Worm (Caenorhabditis elegans) whole organism, young adult: ENCODE results near the gene ZK892.4.

Experiments
- B0019.2 ChIP-seq: fragments of 200-800 bp; sonication (Bioruptor generic); conservative IDR thresholded peaks from 2 replicates; pipeline ENCODE4 v1.3.6; 2022; ENCODE audit warnings: missing genetic modification reagents, missing genetic modification characterization, missing compliant biosample characterization
- C06A6.2 ChIP-seq: fragments of 200-800 bp; sonication (Bioruptor generic); conservative IDR thresholded peaks from 2 replicates; pipeline ENCODE4 v1.3.6; 2022; ENCODE audit warnings: missing genetic modification characterization, missing compliant biosample characterization
- F23B12.7 ChIP-seq: sonication (generic microtip); optimal IDR thresholded peaks from 2 replicates; lab custom pipeline; 2017; ENCODE audit warnings: missing genetic modification characterization, mild to moderate bottlenecking, missing compliant biosample characterization, antibody characterized with exemption, moderate library complexity; ENCODE audit not compliant: insufficient read depth
- F52B5.7 ChIP-seq: sonication (generic microtip); optimal IDR thresholded peaks from 2 replicates; lab custom pipeline; 2016; ENCODE audit warnings: mild to moderate bottlenecking, missing genetic modification characterization, missing compliant biosample characterization
- F57C9.4 ChIP-seq: sonication (generic microtip); optimal IDR thresholded peaks from 2 replicates; lab custom pipeline; 2017; ENCODE audit warnings: mild to moderate bottlenecking, missing genetic modification characterization, missing compliant biosample characterization
- K12H6.12 ChIP-seq: fragments of 200-800 bp; sonication (Bioruptor generic); optimal IDR thresholded peaks from 2 replicates; lab custom pipeline; 2018; ENCODE audit warnings: mild to moderate bottlenecking, missing genetic modification characterization, missing compliant biosample characterization
- Y79H2A.3 ChIP-seq: fragments of 200-800 bp; sonication (Bioruptor generic); conservative IDR thresholded peaks from 2 replicates; pipeline ENCODE4 v1.3.6; 2022; ENCODE audit warnings: missing genetic modification reagents, missing genetic modification characterization, missing compliant biosample characterization
- athp-1 ChIP-seq: sonication (generic microtip); optimal IDR thresholded peaks from 2 replicates; lab custom pipeline; 2017; ENCODE audit warnings: mild to moderate bottlenecking, missing genetic modification characterization, missing compliant biosample characterization
- attf-3 ChIP-seq: fragments of 200-800 bp; sonication (Bioruptor generic); conservative IDR thresholded peaks from 2 replicates; pipeline ENCODE4 v1.3.6; 2022; ENCODE audit warnings: missing genetic modification reagents, missing genetic modification characterization, missing compliant biosample characterization
- attf-6 ChIP-seq: fragments of 200-800 bp; sonication (Bioruptor generic); IDR thresholded peaks from 2 replicates; pipeline ENCODE4 v1.3.6; 2022; ENCODE audit warnings: missing genetic modification reagents, missing genetic modification characterization, missing compliant biosample characterization
- ccch-3 ChIP-seq: fragments of 200-800 bp; sonication (Bioruptor generic); optimal IDR thresholded peaks from 2 replicates; lab custom pipeline; 2018; ENCODE audit warnings: mild to moderate bottlenecking, missing genetic modification characterization, missing compliant biosample characterization
- cebp-1 ChIP-seq, 2 experiments: fragments of 200-800 bp in 1 of 2; sonication (Bioruptor generic) in 1 of 2; sonication (generic microtip) in 1 of 2; IDR thresholded peaks in 1 of 2; optimal IDR thresholded peaks in 1 of 2; 2 replicates each; pipeline versions ENCODE4 v1.3.6 to Lab custom; 2017 to 2022; ENCODE audit warnings: missing compliant biosample characterization in 2 of 2, missing genetic modification characterization in 2 of 2, mild to moderate bottlenecking in 1 of 2, missing genetic modification reagents in 1 of 2, moderate library complexity in 1 of 2
- ceh-27 ChIP-seq: fragments of 200-800 bp; sonication (Bioruptor generic); optimal IDR thresholded peaks from 2 replicates; lab custom pipeline; 2018; ENCODE audit warnings: mild to moderate bottlenecking, missing genetic modification characterization, moderate library complexity, missing compliant biosample characterization
- dox-1 ChIP-seq: fragments of 200-800 bp; sonication (Bioruptor generic); IDR thresholded peaks from 2 replicates; pipeline ENCODE4 v1.3.6; 2022; ENCODE audit warnings: missing genetic modification reagents, missing genetic modification characterization, missing compliant biosample characterization
- efl-1 ChIP-seq: fragments of 150-350 bp; optimal IDR thresholded peaks from 2 replicates; lab custom pipeline; 2014; ENCODE audit warnings: missing biosample characterization, missing genetic modification reagents, missing genetic modification characterization
- egrh-3 ChIP-seq: fragments of 200-800 bp; sonication (Bioruptor generic); IDR thresholded peaks from 2 replicates; pipeline ENCODE4 v1.3.6; 2022; ENCODE audit warnings: missing genetic modification reagents, missing genetic modification characterization, missing compliant biosample characterization
- gei-17 ChIP-seq: fragments of 200-800 bp; sonication (Bioruptor generic); optimal IDR thresholded peaks from 2 replicates; lab custom pipeline; 2018; ENCODE audit warnings: mild to moderate bottlenecking, missing genetic modification characterization, missing compliant biosample characterization
- hlh-26 ChIP-seq: fragments of 200-800 bp; sonication (Bioruptor generic); conservative IDR thresholded peaks from 2 replicates; pipeline ENCODE4 v1.3.6; 2022; ENCODE audit warnings: missing genetic modification reagents, missing genetic modification characterization, missing compliant biosample characterization
- hmg-1.2 ChIP-seq: fragments of 200-800 bp; sonication (Bioruptor generic); IDR thresholded peaks from 2 replicates; pipeline ENCODE4 v1.3.6; 2022; ENCODE audit warnings: missing genetic modification reagents, missing genetic modification characterization, missing compliant biosample characterization
- hmg-20 ChIP-seq: fragments of 200-800 bp; sonication (Bioruptor generic); IDR thresholded peaks from 2 replicates; pipeline ENCODE4 v1.3.6; 2022; ENCODE audit warnings: missing genetic modification reagents, missing genetic modification characterization, missing compliant biosample characterization
- lin-35 ChIP-seq, 3 experiments: fragments of 150-350 bp in 2 of 3; sonication (generic microtip) in 1 of 3; optimal IDR thresholded peaks; 2 replicates each; lab custom pipeline; 2014 to 2018; ENCODE audit warnings: missing biosample characterization in 3 of 3, missing genetic modification characterization in 3 of 3, missing genetic modification reagents in 3 of 3
- mcd-1 ChIP-seq: fragments of 200-800 bp; sonication (Bioruptor generic); IDR thresholded peaks from 2 replicates; pipeline ENCODE4 v1.3.6; 2022; ENCODE audit warnings: missing genetic modification reagents, missing genetic modification characterization, missing compliant biosample characterization
- mxl-1 ChIP-seq: sonication (generic microtip); optimal IDR thresholded peaks from 2 replicates; lab custom pipeline; 2016; ENCODE audit warnings: missing genetic modification characterization, missing compliant biosample characterization
- nfyb-1 ChIP-seq: fragments of 200-800 bp; sonication (Bioruptor generic); IDR thresholded peaks from 2 replicates; pipeline ENCODE4 v1.3.6; 2022; ENCODE audit warnings: missing genetic modification reagents, missing genetic modification characterization, missing compliant biosample characterization
- nhr-120 ChIP-seq: fragments of 200-800 bp; sonication (Bioruptor generic); IDR thresholded peaks from 2 replicates; pipeline ENCODE4 v1.3.6; 2022; ENCODE audit warnings: missing genetic modification characterization, missing compliant biosample characterization
- nhr-80 ChIP-seq: sonication (generic microtip); optimal IDR thresholded peaks from 2 replicates; lab custom pipeline; 2016; ENCODE audit warnings: missing genetic modification characterization, missing compliant biosample characterization
- pbrm-1 ChIP-seq: fragments of 200-800 bp; sonication (Bioruptor generic); IDR thresholded peaks from 2 replicates; pipeline ENCODE4 v1.3.6; 2022; ENCODE audit warnings: missing genetic modification reagents, missing genetic modification characterization, missing compliant biosample characterization
- pha-4 ChIP-seq: fragments of 150-350 bp; sonication (generic microtip); optimal IDR thresholded peaks from 2 replicates; lab custom pipeline; 2014; ENCODE audit warnings: missing biosample characterization, missing genetic modification reagents, missing genetic modification characterization
- rec-8 ChIP-seq, 2 experiments: sonication (generic microtip); optimal IDR thresholded peaks; 2 replicates each; lab custom pipeline; 2016; ENCODE audit warnings: mild to moderate bottlenecking in 2 of 2, missing genetic modification characterization in 2 of 2, missing genetic modification reagents in 2 of 2, missing genotype in 2 of 2, missing biosample characterization in 1 of 2, missing compliant biosample characterization in 1 of 2, moderate library complexity in 1 of 2
- repo-1 ChIP-seq: sonication (generic microtip); optimal IDR thresholded peaks from 2 replicates; lab custom pipeline; 2017; ENCODE audit warnings: mild to moderate bottlenecking, missing genetic modification characterization, missing compliant biosample characterization
- sdz-38 ChIP-seq: sonication (generic microtip); optimal IDR thresholded peaks from 2 replicates; lab custom pipeline; 2016; ENCODE audit warnings: missing genotype, missing genetic modification characterization, missing compliant biosample characterization
- snpc-1.1 ChIP-seq: sonication (generic microtip); optimal IDR thresholded peaks from 2 replicates; lab custom pipeline; 2017; ENCODE audit warnings: missing genetic modification characterization, mild to moderate bottlenecking, missing compliant biosample characterization, antibody characterized with exemption, moderate library complexity, missing genotype, missing genetic modification reagents; ENCODE audit not compliant: insufficient read depth
- snpc-1.3 ChIP-seq: sonication (generic microtip); optimal IDR thresholded peaks from 2 replicates; lab custom pipeline; 2017; ENCODE audit warnings: missing genetic modification characterization, mild to moderate bottlenecking, missing compliant biosample characterization, antibody characterized with exemption, moderate library complexity, missing genotype, missing genetic modification reagents; ENCODE audit not compliant: insufficient read depth
- snpc-4 ChIP-seq, 5 experiments: fragments of 150-350 bp in 1 of 5; sonication (generic microtip) in 4 of 5; optimal IDR thresholded peaks; 2 replicates each; lab custom pipeline; 2014 to 2018; ENCODE audit warnings: missing genetic modification characterization in 5 of 5, missing biosample characterization in 3 of 5, antibody characterized with exemption in 2 of 5, mild to moderate bottlenecking in 2 of 5, missing compliant biosample characterization in 2 of 5, missing genotype in 2 of 5, moderate library complexity in 2 of 5, missing genetic modification reagents in 1 of 5
- tbp1 ChIP-seq: fragments of 200-800 bp; sonication (Bioruptor generic); optimal IDR thresholded peaks from 2 replicates; lab custom pipeline; 2018; ENCODE audit warnings: mild to moderate bottlenecking, missing genetic modification characterization, missing compliant biosample characterization
- tbx-9 ChIP-seq: sonication (generic microtip); optimal IDR thresholded peaks from 2 replicates; lab custom pipeline; 2016; ENCODE audit warnings: borderline replicate concordance, missing genetic modification characterization, inconsistent platforms, missing compliant biosample characterization
- xnd-1 ChIP-seq: sonication (generic microtip); optimal IDR thresholded peaks from 2 replicates; lab custom pipeline; 2016; ENCODE audit warnings: missing genotype, missing genetic modification reagents, missing genetic modification characterization, missing compliant biosample characterization
- zim-3 ChIP-seq: sonication (generic microtip); optimal IDR thresholded peaks from 2 replicates; lab custom pipeline; 2017; ENCODE audit warnings: mild to moderate bottlenecking, missing genetic modification characterization, moderate library complexity, missing compliant biosample characterization
- ztf-18 ChIP-seq: sonication (generic microtip); optimal IDR thresholded peaks from 2 replicates; lab custom pipeline; 2016; ENCODE audit warnings: missing genotype, mild to moderate bottlenecking, missing genetic modification characterization, missing compliant biosample characterization
- ztf-22 ChIP-seq: fragments of 200-800 bp; sonication (Bioruptor generic); optimal IDR thresholded peaks from 2 replicates; lab custom pipeline; 2018; ENCODE audit warnings: mild to moderate bottlenecking, missing genetic modification characterization, moderate library complexity, missing compliant biosample characterization
- ztf-26 ChIP-seq: sonication (generic microtip); optimal IDR thresholded peaks from 2 replicates; lab custom pipeline; 2017; ENCODE audit warnings: missing genetic modification characterization, missing compliant biosample characterization
- ztf-6 ChIP-seq: fragments of 200-800 bp; sonication (Bioruptor generic); IDR thresholded peaks from 2 replicates; pipeline ENCODE4 v1.3.6; 2022; ENCODE audit warnings: missing genetic modification reagents, missing genetic modification characterization, missing compliant biosample characterization

The ZK892.4 gene

ce11 chrII:9970438-9971092 is 35.8 kb upstream of the ZK892.4 start, which contains the start of gene R53.5:
Gene R53.5, minus strand, starts transcription at chrII:9970488.
- TF ChIP-seq pbrm-1 (no peak), snpc-1.3 (tag; lab: Kevin White, UChicago) (peak; percentile 4), attf-6 (GFP tag; lab: Robert Waterston, UW) (no peak), rec-8 (tag; optimal IDR thresholded peaks at IDR 0.05; lab: Kevin White, UChicago) (peak in 1 of 2 experiments; percentile 10), hmg-1.2 (GFP tag; lab: Robert Waterston, UW) (peak; percentile 73), K12H6.12 (tag; lab: Kevin White, UChicago) (peak; percentile 19), nfyb-1 (0 out of 2 replicates have a peak, but pooled peaks have one; percentile 10), xnd-1 (tag; lab: Kevin White, UChicago) (no peak), ztf-6 (GFP tag; lab: Robert Waterston, UW) (no peak), B0019.2 (GFP tag; lab: Robert Waterston, UW) (no peak)
- TF ChIP-seq, all 124 proteins: peak for 5

DNA sequence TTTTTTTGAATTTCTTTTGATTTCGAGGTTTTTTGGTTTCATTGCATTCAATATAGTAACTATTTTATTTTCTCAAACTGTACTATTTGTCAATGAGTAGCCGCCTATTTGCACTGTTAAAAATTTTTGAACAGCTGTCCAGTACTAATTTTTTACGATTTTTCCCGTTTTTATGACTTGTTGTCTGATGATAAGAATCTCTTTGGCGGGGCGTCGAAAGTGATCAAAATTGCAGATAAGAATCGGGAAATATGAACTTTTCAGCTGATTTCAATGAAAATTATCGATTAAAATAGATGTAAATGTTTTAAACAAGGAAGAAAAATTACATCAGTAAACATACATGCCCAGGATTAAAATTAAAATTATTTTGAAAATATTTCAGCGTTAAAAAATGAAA is 32.2 kb upstream of the ZK892.4 start:
- TF ChIP-seq sdz-38 (tag; lab: Kevin White, UChicago), result no peak
- TF ChIP-seq snpc-1.1 (tag; lab: Kevin White, UChicago), result no peak
- peak; percentile 70 for TF ChIP-seq nhr-80
- TF ChIP-seq, all 124 proteins: peak for 1

DNA sequence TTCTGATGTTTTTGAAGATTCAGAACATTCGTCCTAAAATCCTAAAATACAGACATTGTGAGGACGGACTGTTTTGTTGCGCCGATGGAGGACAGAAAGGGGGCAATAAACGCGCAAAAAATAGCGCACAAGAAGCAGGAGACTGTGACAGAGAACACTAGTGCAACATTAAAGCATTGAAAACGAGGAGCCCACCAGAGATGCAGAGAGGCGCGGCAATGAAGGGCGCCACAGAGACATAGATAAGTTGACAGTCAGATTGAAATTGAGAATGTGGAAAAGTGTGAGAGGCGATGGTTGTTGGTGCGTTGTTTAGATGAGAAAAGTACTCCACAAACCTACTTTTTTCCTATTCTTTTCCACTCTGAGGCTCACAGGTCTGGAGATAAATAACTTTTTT is 31.4 kb upstream of the ZK892.4 start, which contains the start of gene aakg-5:
TSS of gene aakg-5 (minus strand) at position 159 of the 400 bp plus-strand sequence.
- TF ChIP-seq snpc-4 (GFP tag; optimal IDR thresholded peaks at IDR 0.05; lab: Kevin White, UChicago) (no peak), snpc-4 (tag; optimal IDR thresholded peaks at IDR 0.05; lab: Kevin White, UChicago) (peak in 1 of 4 experiments; percentile 64), gei-17 (GFP tag; lab: Kevin White, UChicago) (peak; percentile 24), Y79H2A.3 (GFP tag; lab: Robert Waterston, UW) (no peak), ceh-27 (GFP tag; lab: Kevin White, UChicago) (peak; percentile 29), tbx-9 (tag; lab: Kevin White, UChicago) (no peak), C06A6.2 (GFP tag; lab: Robert Waterston, UW) (no peak), mxl-1 (no peak), ztf-22 (GFP tag; lab: Kevin White, UChicago) (no peak), ccch-3 (GFP tag; lab: Kevin White, UChicago) (no peak), hlh-26 (no peak), F23B12.7 (tag; lab: Kevin White, UChicago) (no peak), pha-4 (tag; lab: Kevin White, UChicago) (peak; percentile 78), zim-3 (tag; lab: Kevin White, UChicago) (no peak), F52B5.7 (no peak), F57C9.4 (tag; lab: Kevin White, UChicago) (no peak), nhr-80 (peak; percentile 84), tbp1 (peak; percentile 35), hmg-1.2 (GFP tag; lab: Robert Waterston, UW) (peak; percentile 91), cebp-1 (GFP tag; IDR thresholded peaks at IDR 0.05; lab: Robert Waterston, UW) (peak; percentile 42; the same call in 1 of the 2 replicates), cebp-1 (tag; optimal IDR thresholded peaks at IDR 0.05; lab: Kevin White, UChicago) (no peak), attf-3 (GFP tag; lab: Robert Waterston, UW) (peak; percentile 28; the same call in 1 of the 2 replicates), ztf-26 (no peak), lin-35 (GFP tag; optimal IDR thresholded peaks at IDR 0.05; lab: Kevin White, UChicago) (peak in 1 of 3 experiments; percentile 32), ztf-18 (no peak), nhr-120 (no peak), athp-1 (tag; lab: Kevin White, UChicago) (no peak), egrh-3 (GFP tag; lab: Robert Waterston, UW) (0 out of 2 replicates have a peak, but pooled peaks have one; percentile 16), dox-1 (peak; percentile 70), repo-1 (no peak), mcd-1 (GFP tag; lab: Robert Waterston, UW) (no peak), hmg-20 (GFP tag; lab: Robert Waterston, UW) (no peak), efl-1 (GFP tag; lab: Kevin White, UChicago) (no peak)
